Worm (Caenorhabditis elegans): ENCODE measurements around the gene hum-6.

ce11 chrX:2266366-2266765 is 36.5 kb upstream of the hum-6 start:
- TF ChIP-seq egl-44 (GFP tag; IDR thresholded peaks at IDR 0.05) (no peak), xnd-1 (tag; optimal IDR thresholded peaks at IDR 0.05) (no peak), Y53F4B.3 (GFP tag; IDR thresholded peaks at IDR 0.05) (no peak), F52B5.7 (tag; optimal IDR thresholded peaks at IDR 0.05) (no peak), ama-1 (optimal IDR thresholded peaks at IDR 0.05) (no peak), ama-1 (GFP tag; optimal IDR thresholded peaks at IDR 0.05) (no peak), hmg-1.2 (GFP tag; IDR thresholded peaks at IDR 0.05) (no peak), chd-7 (tag; optimal IDR thresholded peaks at IDR 0.05) (no peak)
